Fruit fly (Drosophila melanogaster): ENCODE results near the gene CG33630.
A peak's percentile ranks its signal among the peaks of the same experiment; 100 is the strongest.

Gene CG33630

DNA sequence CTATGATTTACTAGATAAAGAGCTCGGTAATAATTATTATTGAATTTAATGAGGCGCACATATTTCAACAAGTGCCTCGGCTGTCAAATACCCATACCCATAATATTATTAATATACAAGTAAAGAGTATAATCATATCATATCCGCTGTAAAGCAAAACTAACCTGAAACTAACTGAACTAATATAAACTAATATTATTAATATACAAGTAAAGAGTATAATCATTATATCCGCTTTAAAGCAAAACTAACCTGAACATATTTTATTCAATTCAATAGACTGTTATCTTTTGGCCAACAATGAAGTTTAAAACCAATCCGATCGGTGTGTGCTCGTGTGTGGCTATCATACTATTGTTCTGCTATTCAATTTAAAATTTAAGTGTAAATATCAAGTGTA is 4.0 kb downstream of the CG33630 start, which contains the start of gene CG33783:
TSS of gene CG33783 (plus strand) at position 301 of the 400 bp plus-strand sequence.
- TF ChIP-seq Bdp1 (GFP tag; optimal IDR thresholded peaks at IDR 0.05) (no peak), ATbp (GFP tag; optimal IDR thresholded peaks at IDR 0.05) (no peak), CG10321 (GFP tag; IDR thresholded peaks at IDR 0.05) (no peak), stc (GFP tag; IDR thresholded peaks at IDR 0.05) (no peak), CG9817 (tag; optimal IDR thresholded peaks at IDR 0.05) (no peak), lab (GFP tag; optimal IDR thresholded peaks at IDR 0.05) (no peak), grn (GFP tag; optimal IDR thresholded peaks at IDR 0.05) (no peak), CG32532 (GFP tag; IDR thresholded peaks at IDR 0.05) (no peak), Lhr (GFP tag; optimal IDR thresholded peaks at IDR 0.05) (no peak), Six4 (GFP tag; optimal IDR thresholded peaks at IDR 0.05) (no peak), CG13296 (GFP tag; optimal IDR thresholded peaks at IDR 0.05) (no peak), CG11696 (GFP tag; IDR thresholded peaks at IDR 0.05) (no peak), CG6654 (GFP tag; optimal IDR thresholded peaks at IDR 0.05) (no peak), Sry-β (GFP tag; optimal IDR thresholded peaks at IDR 0.05) (no peak), nerfin-2 (GFP tag; IDR thresholded peaks at IDR 0.05; ENCODE audit: partially characterized antibody) (no peak), seq (GFP tag; IDR thresholded peaks at IDR 0.05) (no peak), E2f2 (GFP tag; IDR thresholded peaks at IDR 0.05) (no peak)

DNA sequence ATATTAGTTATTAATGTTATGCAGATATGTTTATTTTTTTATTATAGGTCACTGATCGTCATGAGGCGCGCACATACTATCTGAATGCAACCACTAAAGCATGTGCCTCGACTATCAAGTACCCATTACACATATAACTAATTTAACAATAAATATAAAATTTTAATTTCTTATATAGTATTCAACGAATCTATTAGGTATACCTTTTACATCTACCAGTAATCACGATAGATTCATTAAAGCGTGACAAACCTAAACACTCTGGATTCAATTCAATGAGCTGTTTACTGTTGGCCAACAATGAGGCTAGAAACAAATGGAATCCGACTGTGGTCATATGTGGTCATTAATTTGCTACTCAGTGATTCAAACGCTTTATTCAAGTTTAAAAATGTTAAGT is 5.2 kb downstream of the CG33630 start, which contains the start of gene CG33784:
TSS of gene CG33784 (plus strand) at position 301 of the 400 bp plus-strand sequence.
- TF ChIP-seq hkb (optimal IDR thresholded peaks at IDR 0.05) (no peak), hkb (GFP tag; IDR thresholded peaks at IDR 0.05) (no peak), Elba2 (GFP tag; optimal IDR thresholded peaks at IDR 0.05) (no peak), trem (tag; optimal IDR thresholded peaks at IDR 0.05) (no peak), cwo (GFP tag; optimal IDR thresholded peaks at IDR 0.05) (no peak), CrebB (tag; optimal IDR thresholded peaks at IDR 0.05) (no peak), Antp (GFP tag; optimal IDR thresholded peaks at IDR 0.05) (no peak), CG11696 (GFP tag; IDR thresholded peaks at IDR 0.05) (no peak), Lpt (GFP tag; optimal IDR thresholded peaks at IDR 0.05) (no peak), lilli (GFP tag; optimal IDR thresholded peaks at IDR 0.05) (no peak)

DNA sequence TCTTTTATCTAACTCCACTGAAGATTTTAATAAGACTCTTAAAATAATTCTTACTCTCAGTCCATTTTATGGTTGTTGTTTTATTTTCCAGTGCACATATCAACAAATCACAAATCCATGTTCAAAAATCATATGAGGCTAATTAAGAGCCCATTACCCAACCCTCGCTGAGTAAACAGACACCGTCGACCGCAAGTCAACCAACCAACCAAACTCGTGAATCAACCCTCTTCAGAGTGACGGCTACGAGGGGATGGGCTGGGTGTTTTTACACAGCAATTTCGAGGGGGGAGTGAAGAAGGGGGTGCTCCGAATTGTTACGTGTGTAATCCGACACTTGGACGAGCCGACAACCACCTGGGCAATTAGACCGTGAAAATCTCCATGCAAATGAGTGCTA is 6.4 kb downstream of the CG33630 start:
- TF ChIP-seq Nf-YB (GFP tag; optimal IDR thresholded peaks at IDR 0.05) (peak; percentile 42), CG11695 (GFP tag; IDR thresholded peaks at IDR 0.05) (no peak), D19B (GFP tag; optimal IDR thresholded peaks at IDR 0.05) (no peak), sens (GFP tag) (peak; percentile 56), bab2 (GFP tag; optimal IDR thresholded peaks at IDR 0.05) (no peak), ci (GFP tag; IDR thresholded peaks at IDR 0.05) (no peak), CG31441 (GFP tag; IDR thresholded peaks at IDR 0.05) (no peak), CG8290 (GFP tag; optimal IDR thresholded peaks at IDR 0.05) (no peak), CG8290 (tag; optimal IDR thresholded peaks at IDR 0.05) (no peak), gem (tag; optimal IDR thresholded peaks at IDR 0.05) (peak; percentile 23), scrt (GFP tag; optimal IDR thresholded peaks at IDR 0.05) (no peak), Nf-YC (tag; optimal IDR thresholded peaks at IDR 0.05) (peak; percentile 61), CG18476 (GFP tag; optimal IDR thresholded peaks at IDR 0.05) (peak; percentile 90), pros (GFP tag; optimal IDR thresholded peaks at IDR 0.05) (peak; percentile 28), CG7786 (GFP tag; optimal IDR thresholded peaks at IDR 0.05) (no peak)

All from whole organism, embryonic.